Fruit fly (Drosophila melanogaster): ENCODE results near the gene CG33270.

dm6 chr3L:11623245-11623883, 44.9 kb upstream of the CG33270 start:
- TF ChIP-seq psq (optimal IDR thresholded peaks at IDR 0.05) (no peak), usp (GFP tag; optimal IDR thresholded peaks at IDR 0.05) (no peak), EcR (GFP tag; optimal IDR thresholded peaks at IDR 0.05) (no peak), CG8478 (optimal IDR thresholded peaks at IDR 0.05) (no peak), Dll (optimal IDR thresholded peaks at IDR 0.05) (no peak)

Measured in whole organism.